Fruit fly (Drosophila melanogaster): Measurements from ENCODE around the gene Vps60.
A peak's percentile ranks its signal among the peaks of the same experiment; 100 is the strongest.

Gene Vps60

dm6 chr3L:17657728-17658379, 36.4 kb upstream of the Vps60 start (continued):
- TF ChIP-seq CG4424 (GFP tag; optimal IDR thresholded peaks at IDR 0.05) (no peak), sug (tag; optimal IDR thresholded peaks at IDR 0.05) (peak; percentile 95), Med (GFP tag) (peak; percentile 86), chn (GFP tag; optimal IDR thresholded peaks at IDR 0.05) (peak; percentile 13), CoRest (tag; optimal IDR thresholded peaks at IDR 0.05) (peak; percentile 36), sens (GFP tag) (peak; percentile 82), CG31441 (GFP tag; IDR thresholded peaks at IDR 0.05) (no peak), bsh (GFP tag; optimal IDR thresholded peaks at IDR 0.05) (peak; percentile 61 to 64), H2.0 (GFP tag; IDR thresholded peaks at IDR 0.05) (no peak), eve (GFP tag; optimal IDR thresholded peaks at IDR 0.05) (peak in 1 of 2 experiments; percentile 45), CG13424 (tag; optimal IDR thresholded peaks at IDR 0.05) (peak; percentile 26), CG17328 (GFP tag; IDR thresholded peaks at IDR 0.05) (peak; percentile 13; the same call in 1 of the 2 replicates), CG8924 (tag; optimal IDR thresholded peaks at IDR 0.05) (peak; percentile 46), stc (GFP tag; IDR thresholded peaks at IDR 0.05) (peak; percentile 43; the same call in 1 of the 2 replicates), CG2712 (tag; optimal IDR thresholded peaks at IDR 0.05) (peak; percentile 49), CG16863 (GFP tag; optimal IDR thresholded peaks at IDR 0.05) (no peak), gfzf (GFP tag; optimal IDR thresholded peaks at IDR 0.05) (no peak), Dad (GFP tag; optimal IDR thresholded peaks at IDR 0.05) (no peak), row (GFP tag; IDR thresholded peaks at IDR 0.05) (peak; percentile 64), dm (GFP tag; optimal IDR thresholded peaks at IDR 0.05) (peak; percentile 12), grau (tag; optimal IDR thresholded peaks at IDR 0.05) (peak; percentile 43), NK7.1 (GFP tag; optimal IDR thresholded peaks at IDR 0.05) (no peak), Drgx (GFP tag; IDR thresholded peaks at IDR 0.05) (peak; percentile 76), CG17385 (GFP tag; optimal IDR thresholded peaks at IDR 0.05) (peak; percentile 17), ATbp (GFP tag; optimal IDR thresholded peaks at IDR 0.05) (peak; percentile 19), CG2202 (tag; optimal IDR thresholded peaks at IDR 0.05) (peak; percentile 22), Usf (GFP tag; optimal IDR thresholded peaks at IDR 0.05) (peak; percentile 9), CG12155 (GFP tag; optimal IDR thresholded peaks at IDR 0.05) (peak; percentile 6), dmrt11E (tag; optimal IDR thresholded peaks at IDR 0.05) (peak; percentile 45), CG17568 (GFP tag; optimal IDR thresholded peaks at IDR 0.05) (peak; percentile 44), cwo (GFP tag; optimal IDR thresholded peaks at IDR 0.05) (no peak), ems (GFP tag; optimal IDR thresholded peaks at IDR 0.05) (peak; percentile 27), tio (GFP tag; optimal IDR thresholded peaks at IDR 0.05) (peak; percentile 43), ind (GFP tag; optimal IDR thresholded peaks at IDR 0.05) (peak; percentile 36)

- TF ChIP-seq otp (GFP tag; IDR thresholded peaks at IDR 0.05) (no peak), chinmo (GFP tag; IDR thresholded peaks at IDR 0.05; ENCODE audit: partially characterized antibody) (no peak), Kr (GFP tag; optimal IDR thresholded peaks at IDR 0.05) (no peak), Hey (tag; optimal IDR thresholded peaks at IDR 0.05) (peak; percentile 86), CG2199 (GFP tag; IDR thresholded peaks at IDR 0.05) (peak; percentile 92), Ssrp (tag; optimal IDR thresholded peaks at IDR 0.05) (peak; percentile 4), CG7987 (GFP tag; optimal IDR thresholded peaks at IDR 0.05) (no peak), CG1529 (GFP tag; optimal IDR thresholded peaks at IDR 0.05) (peak; percentile 20), CG14014 (GFP tag; IDR thresholded peaks at IDR 0.05) (no peak), Blimp-1 (GFP tag; optimal IDR thresholded peaks at IDR 0.05) (peak; percentile 37), corto (GFP tag; optimal IDR thresholded peaks at IDR 0.05) (no peak), CG10431 (GFP tag; optimal IDR thresholded peaks at IDR 0.05) (no peak), CG30020 (tag; optimal IDR thresholded peaks at IDR 0.05) (no peak), sd (tag; optimal IDR thresholded peaks at IDR 0.05) (peak; percentile 1), CG32532 (GFP tag; IDR thresholded peaks at IDR 0.05) (no peak), pho (GFP tag; optimal IDR thresholded peaks at IDR 0.05) (no peak), Camta (GFP tag; optimal IDR thresholded peaks at IDR 0.05) (no peak)
These were observed 35.4 kb upstream of the Vps60 start for dm6 chr3L:17656716-17657395.

All from whole organism, embryonic.